Worm (Caenorhabditis elegans) whole organism, L1 larva: ENCODE results near the gene fipr-5.

ENCODE experiments used
- dpl-1 ChIP-seq, 3 experiments: fragments of 150-350 bp in 2 of 3; sonication (generic microtip) in 1 of 3; optimal IDR thresholded peaks; 2 replicates each; lab custom pipeline; 2014 to 2017; ENCODE audit warnings: missing biosample characterization in 3 of 3, missing genetic modification characterization in 3 of 3, missing genetic modification reagents in 3 of 3
- egl-27 ChIP-seq, 2 experiments: fragments of 150-350 bp in 1 of 2; sonication (generic microtip); optimal IDR thresholded peaks; 3 replicates each; lab custom pipeline; 2017 to 2018; ENCODE audit warnings: missing biosample characterization in 2 of 2, missing genetic modification characterization in 2 of 2, missing genetic modification reagents in 2 of 2

fipr-5 gene

ce11 chrV:10173653-10174052 is 47.6 kb downstream of the fipr-5 start, which contains the start of gene egl-3:
Gene egl-3 (minus strand): TSS chrV:10173753.
- TF ChIP-seq dpl-1 (GFP tag; optimal IDR thresholded peaks at IDR 0.05; lab: Kevin White, UChicago) (no peak), egl-27 (tag; optimal IDR thresholded peaks at IDR 0.05; lab: Kevin White, UChicago) (no peak)
